Worm (Caenorhabditis elegans): ENCODE data around the gene ZC395.5.
A peak's percentile ranks its signal among the peaks of the same experiment; 100 is the strongest.

Gene ZC395.5

DNA sequence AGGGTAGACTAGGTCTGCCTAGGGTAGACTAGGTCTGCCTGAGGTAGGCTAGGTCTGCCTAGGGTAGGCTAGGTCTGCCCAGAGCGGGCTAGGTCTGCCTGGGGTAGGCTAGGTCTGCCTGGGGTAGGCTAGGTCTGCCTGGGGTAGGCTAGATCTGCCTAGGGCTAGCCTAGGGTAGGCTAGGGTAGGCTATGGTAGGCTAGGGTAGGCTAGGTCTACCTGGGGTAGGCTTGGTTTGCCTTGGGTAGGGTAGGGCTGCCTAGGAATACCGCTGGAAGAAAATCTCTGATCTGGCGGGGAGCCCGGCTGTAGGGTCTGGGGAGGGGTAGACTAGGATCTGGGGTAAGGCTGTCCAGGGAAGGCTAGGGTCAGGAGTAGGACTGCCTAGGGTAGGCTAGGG is 17.8 kb downstream of the ZC395.5 start:
- TF ChIP-seq ets-7 (tag; optimal IDR thresholded peaks at IDR 0.05) (no peak), tbx-11 (GFP tag; IDR thresholded peaks at IDR 0.05) (no peak), sea-1 (GFP tag; conservative IDR thresholded peaks at IDR 0.05) (no peak), F13C5.2 (tag; optimal IDR thresholded peaks at IDR 0.05) (no peak), B0310.2 (tag; optimal IDR thresholded peaks at IDR 0.05) (no peak), hnd-1 (tag; optimal IDR thresholded peaks at IDR 0.05) (no peak), flt-1 (GFP tag; IDR thresholded peaks at IDR 0.05) (no peak), pes-1 (GFP tag; IDR thresholded peaks at IDR 0.05) (no peak)

DNA sequence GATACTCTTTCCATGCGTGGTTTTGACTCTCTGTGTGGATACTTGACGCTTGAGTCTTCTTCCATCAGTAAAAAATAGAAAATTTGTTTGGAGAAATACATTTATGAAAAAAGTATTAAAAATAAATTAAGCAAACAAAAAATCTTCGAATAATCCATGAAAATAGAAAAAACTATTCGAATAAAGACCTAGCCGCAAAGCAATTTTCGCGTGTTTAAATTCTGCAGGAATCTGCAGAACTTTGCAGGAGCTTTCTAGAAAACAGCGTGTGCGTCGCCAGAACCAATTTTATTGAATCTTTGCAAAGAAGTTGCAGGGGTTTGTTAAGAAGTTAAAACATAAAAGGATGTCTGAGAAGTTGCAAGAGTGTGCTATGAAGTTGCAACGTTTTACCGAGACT is 18.6 kb downstream of the ZC395.5 start, which contains the start of gene ZC395.11:
TSS of gene ZC395.11 (minus strand) at position 101 of the 400 bp plus-strand sequence.
- TF ChIP-seq scrt-1 (GFP tag; IDR thresholded peaks at IDR 0.05) (no peak), tbx-37 (GFP tag; conservative IDR thresholded peaks at IDR 0.05) (no peak), flt-1 (GFP tag; IDR thresholded peaks at IDR 0.05) (no peak), tbx-11 (GFP tag; IDR thresholded peaks at IDR 0.05) (no peak), ceh-36 (tag; optimal IDR thresholded peaks at IDR 0.05) (no peak), B0310.2 (tag; optimal IDR thresholded peaks at IDR 0.05) (no peak), F13C5.2 (tag; optimal IDR thresholded peaks at IDR 0.05) (no peak), hmbx-1 (tag; optimal IDR thresholded peaks at IDR 0.05) (no peak), sea-1 (GFP tag; conservative IDR thresholded peaks at IDR 0.05) (no peak), hmg-4 (GFP tag; optimal IDR thresholded peaks at IDR 0.05) (no peak), tra-4 (tag; optimal IDR thresholded peaks at IDR 0.05) (no peak), aly-1 (tag; optimal IDR thresholded peaks at IDR 0.05) (no peak), ama-1 (optimal IDR thresholded peaks at IDR 0.05) (no peak), ets-7 (tag; optimal IDR thresholded peaks at IDR 0.05) (no peak), pes-1 (GFP tag; IDR thresholded peaks at IDR 0.05) (no peak), ceh-13 (GFP tag; optimal IDR thresholded peaks at IDR 0.05) (no peak), hnd-1 (tag; optimal IDR thresholded peaks at IDR 0.05) (no peak)

DNA sequence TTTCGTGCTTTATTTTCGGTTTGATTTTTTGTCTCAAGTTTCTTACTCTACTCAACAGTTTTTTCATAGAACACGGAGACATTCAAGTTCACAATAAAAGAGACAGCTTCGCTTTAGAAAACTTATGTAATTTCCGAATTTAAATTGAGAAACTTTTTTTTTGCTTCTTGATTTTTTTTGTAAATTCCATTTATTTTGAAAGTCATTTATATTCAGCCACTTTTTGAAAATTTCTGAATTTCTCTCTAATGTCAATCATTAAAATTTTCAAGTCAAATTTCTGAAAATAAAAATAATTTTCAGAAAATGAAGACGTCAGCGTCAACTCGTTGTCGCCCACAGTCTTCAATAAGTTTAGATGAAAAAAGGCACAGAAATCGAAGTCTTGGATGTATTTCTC is 20.2 kb downstream of the ZC395.5 start, which contains the start of gene T15B12.1:
TSS of gene T15B12.1 (plus strand) at position 301 of the 400 bp plus-strand sequence.
- no peak for TF ChIP-seq sea-1 (GFP tag; conservative IDR thresholded peaks at IDR 0.05)
- TF ChIP-seq flt-1 (GFP tag; IDR thresholded peaks at IDR 0.05), result no peak
- TF ChIP-seq hmbx-1 (tag; optimal IDR thresholded peaks at IDR 0.05), result no peak
- TF ChIP-seq scrt-1 (GFP tag; IDR thresholded peaks at IDR 0.05), result no peak
- TF ChIP-seq ama-1 (optimal IDR thresholded peaks at IDR 0.05), result no peak
- no peak for TF ChIP-seq ets-7 (tag; optimal IDR thresholded peaks at IDR 0.05)
- no peak for TF ChIP-seq pes-1 (GFP tag; IDR thresholded peaks at IDR 0.05)
- no peak for TF ChIP-seq ceh-13 (GFP tag; optimal IDR thresholded peaks at IDR 0.05)
- no peak for TF ChIP-seq tbx-37 (GFP tag; conservative IDR thresholded peaks at IDR 0.05)
- TF ChIP-seq hmg-4 (GFP tag; optimal IDR thresholded peaks at IDR 0.05), result no peak
- TF ChIP-seq hnd-1 (tag; optimal IDR thresholded peaks at IDR 0.05), result no peak
- TF ChIP-seq tra-4 (tag; optimal IDR thresholded peaks at IDR 0.05), result no peak
- TF ChIP-seq B0310.2 (tag; optimal IDR thresholded peaks at IDR 0.05), result no peak
- no peak for TF ChIP-seq ceh-36 (tag; optimal IDR thresholded peaks at IDR 0.05)
- no peak for TF ChIP-seq F13C5.2 (tag; optimal IDR thresholded peaks at IDR 0.05)
- TF ChIP-seq tbx-11 (GFP tag; IDR thresholded peaks at IDR 0.05), result no peak
- TF ChIP-seq aly-1 (tag; optimal IDR thresholded peaks at IDR 0.05), result no peak

DNA sequence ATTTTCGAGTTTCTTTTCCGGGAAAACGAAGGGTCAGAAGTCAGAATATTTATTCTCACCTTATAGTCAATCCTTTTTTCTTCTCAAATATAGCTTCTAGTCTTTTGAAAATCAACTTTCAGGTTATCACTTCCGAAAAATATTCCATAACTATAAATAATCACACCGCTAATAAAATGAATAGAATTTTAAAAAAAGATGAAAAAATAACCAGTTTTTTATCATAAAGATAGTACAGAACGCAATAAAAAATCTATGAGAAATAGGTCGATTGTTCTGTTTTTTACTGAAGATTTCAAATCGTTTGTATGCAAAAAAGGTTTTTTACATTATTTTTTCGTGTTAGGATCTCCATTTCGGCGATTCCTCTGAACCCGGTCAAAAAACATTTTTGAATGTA is 22.6 kb downstream of the ZC395.5 start:
- TF ChIP-seq flt-1 (GFP tag; IDR thresholded peaks at IDR 0.05) (no peak), B0310.2 (tag; optimal IDR thresholded peaks at IDR 0.05) (no peak)

DNA sequence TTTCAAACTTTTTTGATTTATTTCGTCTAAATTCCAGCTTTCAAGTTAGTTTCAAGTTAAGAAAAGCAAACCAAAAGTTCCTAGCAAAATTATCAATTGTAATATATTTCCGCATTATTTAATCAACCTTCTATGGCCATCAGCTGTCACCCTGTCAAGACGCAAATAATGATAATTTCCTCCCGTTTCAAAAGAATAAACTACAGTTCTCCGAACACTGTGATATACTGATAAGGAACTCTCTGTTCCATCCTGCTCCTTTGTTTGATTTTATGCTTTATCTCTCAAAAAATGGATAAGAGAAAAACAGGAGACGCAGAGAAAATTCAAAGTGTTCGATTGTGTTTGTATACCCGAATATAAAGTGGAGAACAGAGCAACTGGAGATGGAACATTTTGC is 23.6 kb downstream of the ZC395.5 start:
- TF ChIP-seq ceh-13 (GFP tag; optimal IDR thresholded peaks at IDR 0.05), result no peak
- TF ChIP-seq scrt-1 (GFP tag; IDR thresholded peaks at IDR 0.05), result no peak
- TF ChIP-seq hmg-4 (GFP tag; optimal IDR thresholded peaks at IDR 0.05), result no peak
- TF ChIP-seq ets-7 (tag; optimal IDR thresholded peaks at IDR 0.05), result no peak
- no peak for TF ChIP-seq flt-1 (GFP tag; IDR thresholded peaks at IDR 0.05)

DNA sequence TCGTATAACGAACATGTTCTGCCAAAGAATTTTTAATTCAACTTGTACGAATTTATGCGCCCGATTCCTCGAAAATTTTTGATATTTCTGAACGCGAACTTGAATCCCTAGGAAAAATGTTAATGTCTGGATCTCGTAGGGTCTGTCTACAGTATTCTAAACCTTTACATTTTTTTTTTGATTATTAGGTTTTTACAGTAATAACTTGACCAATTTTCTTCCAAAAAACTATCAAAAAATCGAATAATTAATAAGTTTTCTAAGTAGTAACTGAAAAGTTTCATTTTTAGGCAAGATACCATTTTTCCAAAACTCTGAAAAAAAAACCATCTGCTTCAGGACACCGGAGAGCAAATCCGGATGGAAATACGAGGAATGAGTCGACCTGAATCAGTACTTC is 26.6 kb downstream of the ZC395.5 start:
- no peak for TF ChIP-seq ceh-13 (GFP tag; optimal IDR thresholded peaks at IDR 0.05)
- TF ChIP-seq hmbx-1 (tag; optimal IDR thresholded peaks at IDR 0.05), result no peak
- TF ChIP-seq hnd-1 (tag; optimal IDR thresholded peaks at IDR 0.05), result no peak
- TF ChIP-seq pes-1 (GFP tag; IDR thresholded peaks at IDR 0.05), result no peak
- no peak for TF ChIP-seq tra-4 (tag; optimal IDR thresholded peaks at IDR 0.05)
- TF ChIP-seq B0310.2 (tag; optimal IDR thresholded peaks at IDR 0.05), result no peak
- TF ChIP-seq ets-7 (tag; optimal IDR thresholded peaks at IDR 0.05), result no peak
- TF ChIP-seq F13C5.2 (tag; optimal IDR thresholded peaks at IDR 0.05), result no peak
- no peak for TF ChIP-seq tbx-11 (GFP tag; IDR thresholded peaks at IDR 0.05)
- TF ChIP-seq ama-1 (optimal IDR thresholded peaks at IDR 0.05), result no peak
- TF ChIP-seq hmg-4 (GFP tag; optimal IDR thresholded peaks at IDR 0.05), result no peak
- no peak for TF ChIP-seq ceh-36 (tag; optimal IDR thresholded peaks at IDR 0.05)
- TF ChIP-seq sea-1 (GFP tag; conservative IDR thresholded peaks at IDR 0.05), result no peak
- no peak for TF ChIP-seq tbx-37 (GFP tag; conservative IDR thresholded peaks at IDR 0.05)

DNA sequence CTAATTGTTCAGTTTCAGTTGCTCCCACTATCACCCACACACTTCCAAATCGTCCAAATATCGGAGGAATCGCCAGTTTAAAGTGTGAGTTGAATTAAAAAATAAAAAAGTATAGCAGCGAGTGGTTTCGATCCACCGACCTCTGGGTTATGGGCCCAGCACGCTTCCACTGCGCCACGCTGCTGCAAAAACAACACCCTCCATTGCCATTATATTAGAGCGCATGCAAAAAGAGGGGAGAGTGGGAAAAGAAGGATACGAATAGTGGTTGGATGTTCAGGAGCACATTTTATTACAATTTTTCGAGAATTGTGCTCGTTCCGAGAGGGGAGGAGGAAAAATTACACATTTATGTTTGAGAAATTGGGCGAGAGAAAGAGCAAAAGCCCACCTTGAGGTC is 27.2 kb downstream of the ZC395.5 start:
- TF ChIP-seq tra-4 (tag; optimal IDR thresholded peaks at IDR 0.05) (peak; percentile 80), F13C5.2 (tag; optimal IDR thresholded peaks at IDR 0.05) (peak; percentile 79), hmg-4 (GFP tag; optimal IDR thresholded peaks at IDR 0.05) (peak; percentile 97), ceh-36 (tag; optimal IDR thresholded peaks at IDR 0.05) (peak; percentile 90), hnd-1 (tag; optimal IDR thresholded peaks at IDR 0.05) (peak; percentile 78), scrt-1 (GFP tag; IDR thresholded peaks at IDR 0.05) (peak; percentile 94), tbx-11 (GFP tag; IDR thresholded peaks at IDR 0.05) (peak; percentile 93), ama-1 (optimal IDR thresholded peaks at IDR 0.05) (no peak), tbx-37 (GFP tag; conservative IDR thresholded peaks at IDR 0.05) (peak; percentile 93), hmbx-1 (tag; optimal IDR thresholded peaks at IDR 0.05) (peak; percentile 47), flt-1 (GFP tag; IDR thresholded peaks at IDR 0.05) (peak; percentile 95), B0310.2 (tag; optimal IDR thresholded peaks at IDR 0.05) (peak; percentile 90), sea-1 (GFP tag; conservative IDR thresholded peaks at IDR 0.05) (peak; percentile 94), ceh-13 (GFP tag; optimal IDR thresholded peaks at IDR 0.05) (peak; percentile 61), pes-1 (GFP tag; IDR thresholded peaks at IDR 0.05) (peak; percentile 95), aly-1 (tag; optimal IDR thresholded peaks at IDR 0.05) (peak; percentile 92), ets-7 (tag; optimal IDR thresholded peaks at IDR 0.05) (peak; percentile 75)

All from whole organism, early embryonic.